Worm (Caenorhabditis elegans) whole organism, L2 larva: Measurements from ENCODE around the gene unc-85.

Source experiments
- C34F6.9 ChIP-seq: fragments of 150-350 bp; optimal IDR thresholded peaks from 2 replicates; lab custom pipeline; 2014; ENCODE audit warnings: missing biosample characterization, missing genetic modification characterization
- F13H6.1 ChIP-seq: sonication (generic microtip); optimal IDR thresholded peaks from 2 replicates; lab custom pipeline; 2016; ENCODE audit warnings: missing genetic modification characterization, missing compliant biosample characterization
- R02D3.7 ChIP-seq: fragments of 150-350 bp; optimal IDR thresholded peaks from 2 replicates; lab custom pipeline; 2014; ENCODE audit warnings: missing biosample characterization, missing genetic modification characterization
- Y55F3AM.14 ChIP-seq: fragments of 200-800 bp; sonication (Bioruptor generic); optimal IDR thresholded peaks from 2 replicates; lab custom pipeline; 2018; ENCODE audit warnings: mild to moderate bottlenecking, missing genetic modification characterization, missing compliant biosample characterization
- alr-1 ChIP-seq: fragments of 150-350 bp; optimal IDR thresholded peaks from 2 replicates; lab custom pipeline; 2014; ENCODE audit warnings: missing biosample characterization, missing genetic modification characterization
- aly-2 ChIP-seq: fragments of 150-350 bp; optimal IDR thresholded peaks from 2 replicates; lab custom pipeline; 2014; ENCODE audit warnings: missing biosample characterization, missing genetic modification characterization
- blmp-1 ChIP-seq: sonication (generic microtip); optimal IDR thresholded peaks from 2 replicates; lab custom pipeline; 2017; ENCODE audit warnings: missing genetic modification characterization, mild to moderate bottlenecking, missing compliant biosample characterization, antibody characterized with exemption, moderate library complexity; ENCODE audit not compliant: insufficient read depth
- ceh-16 ChIP-seq: fragments of 150-350 bp; optimal IDR thresholded peaks from 2 replicates; lab custom pipeline; 2014; ENCODE audit warnings: missing biosample characterization, missing genetic modification characterization
- crh-2 ChIP-seq: sonication (generic microtip); optimal IDR thresholded peaks from 2 replicates; lab custom pipeline; 2017; ENCODE audit warnings: missing biosample characterization, missing genetic modification characterization
- dmd-4 ChIP-seq: sonication (generic microtip); optimal IDR thresholded peaks from 2 replicates; lab custom pipeline; 2017; ENCODE audit warnings: missing biosample characterization, missing genetic modification characterization
- egl-27 ChIP-seq: sonication (generic microtip); optimal IDR thresholded peaks from 3 replicates; lab custom pipeline; 2017; ENCODE audit warnings: missing biosample characterization, missing genetic modification reagents, missing genetic modification characterization
- fos-1 ChIP-seq: fragments of 150-350 bp; optimal IDR thresholded peaks from 2 replicates; lab custom pipeline; 2014; ENCODE audit warnings: missing biosample characterization, missing genetic modification characterization
- gmeb-1 ChIP-seq: fragments of 150-350 bp; optimal IDR thresholded peaks from 2 replicates; lab custom pipeline; 2014; ENCODE audit warnings: missing biosample characterization, missing genetic modification characterization
- lin-13 ChIP-seq: fragments of 150-350 bp; optimal IDR thresholded peaks from 2 replicates; lab custom pipeline; 2014; ENCODE audit warnings: missing biosample characterization, missing genetic modification reagents, missing genetic modification characterization
- lin-39 ChIP-seq: fragments of 150-350 bp; optimal IDR thresholded peaks from 2 replicates; lab custom pipeline; 2014; ENCODE audit warnings: missing biosample characterization, missing genetic modification reagents, missing genetic modification characterization
- lsy-2 ChIP-seq, 2 experiments: fragments of 150-350 bp in 1 of 2; sonication (generic microtip) in 1 of 2; optimal IDR thresholded peaks; 2 replicates each; lab custom pipeline; 2014 to 2017; ENCODE audit warnings: missing biosample characterization in 2 of 2, missing genetic modification characterization in 2 of 2
- mab-5 ChIP-seq: fragments of 150-350 bp; optimal IDR thresholded peaks from 2 replicates; lab custom pipeline; 2014; ENCODE audit warnings: missing biosample characterization, missing genetic modification characterization
- mdl-1 ChIP-seq, 2 experiments: fragments of 150-350 bp in 1 of 2; sonication (generic microtip) in 1 of 2; optimal IDR thresholded peaks; 2 replicates each; lab custom pipeline; 2017; ENCODE audit warnings: missing biosample characterization in 2 of 2, missing genetic modification characterization in 2 of 2
- nhr-11 ChIP-seq: fragments of 150-350 bp; optimal IDR thresholded peaks from 2 replicates; lab custom pipeline; 2014; ENCODE audit warnings: missing biosample characterization, missing genetic modification characterization
- nhr-129 ChIP-seq: fragments of 150-350 bp; optimal IDR thresholded peaks from 2 replicates; lab custom pipeline; 2014; ENCODE audit warnings: missing biosample characterization, missing genetic modification characterization
- nhr-21 ChIP-seq: fragments of 150-350 bp; optimal IDR thresholded peaks from 2 replicates; lab custom pipeline; 2014; ENCODE audit warnings: missing biosample characterization, missing genetic modification characterization
- nhr-23 ChIP-seq: fragments of 150-350 bp; optimal IDR thresholded peaks from 2 replicates; lab custom pipeline; 2014; ENCODE audit warnings: missing biosample characterization, missing genetic modification reagents, missing genetic modification characterization
- nhr-237 ChIP-seq: fragments of 150-350 bp; optimal IDR thresholded peaks from 2 replicates; lab custom pipeline; 2014; ENCODE audit warnings: missing biosample characterization, missing genetic modification characterization
- nhr-25 ChIP-seq: fragments of 150-350 bp; sonication (generic microtip); optimal IDR thresholded peaks from 3 replicates; lab custom pipeline; 2014; ENCODE audit warnings: missing biosample characterization, missing genetic modification characterization
- nhr-6 ChIP-seq: fragments of 150-350 bp; optimal IDR thresholded peaks from 2 replicates; lab custom pipeline; 2014; ENCODE audit warnings: missing biosample characterization, missing genetic modification characterization
- nhr-77 ChIP-seq: fragments of 150-350 bp; optimal IDR thresholded peaks from 2 replicates; lab custom pipeline; 2014; ENCODE audit warnings: missing biosample characterization, missing genetic modification characterization
- peb-1 ChIP-seq: fragments of 150-350 bp; optimal IDR thresholded peaks from 2 replicates; lab custom pipeline; 2014; ENCODE audit warnings: missing biosample characterization, missing genetic modification characterization
- skn-1 ChIP-seq: sonication (generic microtip); optimal IDR thresholded peaks from 2 replicates; lab custom pipeline; 2017; ENCODE audit warnings: missing biosample characterization, missing genetic modification characterization
- sma-3 ChIP-seq: sonication (generic microtip); optimal IDR thresholded peaks from 2 replicates; lab custom pipeline; 2016; ENCODE audit warnings: missing genetic modification reagents, missing genetic modification characterization, missing compliant biosample characterization
- sma-9 ChIP-seq, 2 experiments: fragments of 150-350 bp in 1 of 2; sonication (generic microtip) in 1 of 2; optimal IDR thresholded peaks; 2 replicates each; lab custom pipeline; 2014 to 2016; ENCODE audit warnings: missing genetic modification characterization in 2 of 2, mild to moderate bottlenecking in 1 of 2, missing biosample characterization in 1 of 2, missing compliant biosample characterization in 1 of 2, missing genetic modification reagents in 1 of 2, moderate library complexity in 1 of 2
- snpc-4 ChIP-seq: fragments of 150-350 bp; optimal IDR thresholded peaks from 2 replicates; lab custom pipeline; 2014; ENCODE audit warnings: missing biosample characterization, missing genetic modification characterization
- unc-55 ChIP-seq: fragments of 150-350 bp; sonication (generic microtip); optimal IDR thresholded peaks from 3 replicates; lab custom pipeline; 2014; ENCODE audit warnings: missing biosample characterization, missing genetic modification reagents, missing genetic modification characterization
- unc-62 ChIP-seq: fragments of 150-350 bp; optimal IDR thresholded peaks from 2 replicates; lab custom pipeline; 2014; ENCODE audit warnings: missing biosample characterization, missing genetic modification reagents, missing genetic modification characterization
- zag-1 ChIP-seq: fragments of 150-350 bp; optimal IDR thresholded peaks from 2 replicates; lab custom pipeline; 2014; ENCODE audit warnings: missing biosample characterization, missing genetic modification characterization
- ztf-1 ChIP-seq: fragments of 200-800 bp; sonication (Bioruptor generic); conservative IDR thresholded peaks from 2 replicates; pipeline ENCODE4 v1.3.6; 2022; ENCODE audit warnings: missing genetic modification characterization, missing compliant biosample characterization

Gene unc-85

ce11 chrII:4706359-4706871 is 4.5 kb downstream of the unc-85 start, which contains the start of the genes F10G7.9 and tsn-1 (continued):
- TF ChIP-seq nhr-11, result no peak
- no peak for TF ChIP-seq alr-1 (tag; lab: Kevin White, UChicago)
- TF ChIP-seq R02D3.7 (tag; lab: Kevin White, UChicago), result no peak
- TF ChIP-seq Y55F3AM.14 (GFP tag; lab: Kevin White, UChicago), result no peak
- TF ChIP-seq fos-1 (tag; lab: Kevin White, UChicago), result peak; percentile 69
- no peak for TF ChIP-seq ceh-16
- no peak for TF ChIP-seq peb-1
- no peak for TF ChIP-seq mab-5
- no peak for TF ChIP-seq aly-2 (tag; lab: Kevin White, UChicago)
- TF ChIP-seq nhr-129 (tag; lab: Kevin White, UChicago), result peak; percentile 29
- TF ChIP-seq ztf-1 (GFP tag; lab: Robert Waterston, UW), result no peak

- TF ChIP-seq gmeb-1 (tag; lab: Kevin White, UChicago), result no peak
- no peak for TF ChIP-seq unc-55 (GFP tag; lab: Kevin White, UChicago)
- TF ChIP-seq nhr-77 (tag; lab: Kevin White, UChicago), result no peak
- TF ChIP-seq nhr-6 (tag; lab: Kevin White, UChicago), result no peak
- TF ChIP-seq zag-1 (tag; lab: Kevin White, UChicago), result no peak
- no peak for TF ChIP-seq blmp-1 (tag; lab: Kevin White, UChicago)
- peak; percentile 3 for TF ChIP-seq nhr-25 (tag; lab: Kevin White, UChicago)
- TF ChIP-seq sma-3, result no peak
- no peak for TF ChIP-seq aly-2 (tag; lab: Kevin White, UChicago)
- TF ChIP-seq C34F6.9, result no peak
- TF ChIP-seq peb-1, result no peak
- TF ChIP-seq mdl-1 (tag; optimal IDR thresholded peaks at IDR 0.05; lab: Kevin White, UChicago), result no peak
- TF ChIP-seq lin-13 (GFP tag; lab: Kevin White, UChicago), result no peak
- peak in 1 of 2 experiments; percentile 8 for TF ChIP-seq lsy-2 (tag; optimal IDR thresholded peaks at IDR 0.05; lab: Kevin White, UChicago)
- TF ChIP-seq crh-2 (tag; lab: Kevin White, UChicago), result no peak
- no peak for TF ChIP-seq dmd-4
Observed at ce11 chrII:4710120-4710519, 8.3 kb downstream of the unc-85 start, which contains the start of gene tag-151. Gene tag-151, plus strand, starts transcription at chrII:4710277.

- TF ChIP-seq nhr-77 (tag; lab: Kevin White, UChicago) (no peak), lin-39 (no peak), unc-62 (GFP tag; lab: Kevin White, UChicago) (no peak), skn-1 (no peak), nhr-25 (tag; lab: Kevin White, UChicago) (no peak), nhr-21 (no peak), crh-2 (tag; lab: Kevin White, UChicago) (no peak), aly-2 (tag; lab: Kevin White, UChicago) (no peak), egl-27 (no peak), nhr-23 (tag; lab: Kevin White, UChicago) (no peak), ceh-16 (no peak), dmd-4 (no peak), zag-1 (tag; lab: Kevin White, UChicago) (no peak), sma-9 (GFP tag; optimal IDR thresholded peaks at IDR 0.05; lab: Kevin White, UChicago) (no peak), sma-9 (tag; optimal IDR thresholded peaks at IDR 0.05; lab: Kevin White, UChicago) (no peak), C34F6.9 (no peak), sma-3 (no peak), nhr-237 (tag; lab: Kevin White, UChicago) (no peak)
Observed at ce11 chrII:4710813-4711212, 8.9 kb downstream of the unc-85 start.

- peak; percentile 66 for TF ChIP-seq fos-1 (tag; lab: Kevin White, UChicago)
- TF ChIP-seq nhr-129 (tag; lab: Kevin White, UChicago), result peak; percentile 17
- TF ChIP-seq snpc-4 (tag; lab: Kevin White, UChicago), result no peak
- peak; percentile 29 for TF ChIP-seq F13H6.1 (tag; lab: Kevin White, UChicago)
- TF ChIP-seq crh-2 (tag; lab: Kevin White, UChicago), result peak; percentile 15
- TF ChIP-seq, all 48 proteins: peak for 4
Observed at ce11 chrII:4715676-4716075, 13.8 kb downstream of the unc-85 start, which contains the start of gene F41C3.8. Gene F41C3.8, plus strand, starts transcription at chrII:4716046.
